Fruit fly (Drosophila melanogaster): ENCODE data around the gene Or71a.

The Or71a gene

dm6 chr3L:15107776-15108379 is 29.6 kb upstream of the Or71a start (continued):
- TF ChIP-seq CG11093 (GFP tag; IDR thresholded peaks at IDR 0.05) (0 out of 3 replicates have a peak, but pooled peaks have one; percentile 32), MESR4 (GFP tag; optimal IDR thresholded peaks at IDR 0.05) (no peak), CG13424 (tag; optimal IDR thresholded peaks at IDR 0.05) (peak; percentile 58), CG15696 (tag; optimal IDR thresholded peaks at IDR 0.05) (peak; percentile 53), CG3281 (GFP tag; optimal IDR thresholded peaks at IDR 0.05) (peak; percentile 44), yki (optimal IDR thresholded peaks at IDR 0.05) (no peak), Hmr (GFP tag; optimal IDR thresholded peaks at IDR 0.05) (peak; percentile 52), YL-1 (GFP tag; optimal IDR thresholded peaks at IDR 0.05) (no peak), CG14965 (GFP tag; optimal IDR thresholded peaks at IDR 0.05; ENCODE audit: borderline replicate concordance) (no peak), dmrt11E (tag; optimal IDR thresholded peaks at IDR 0.05) (peak; percentile 79), CG10267 (tag; optimal IDR thresholded peaks at IDR 0.05) (peak; percentile 58), rib (GFP tag; IDR thresholded peaks at IDR 0.05) (no peak), CG4854 (GFP tag; optimal IDR thresholded peaks at IDR 0.05) (no peak)

dm6 chr3L:15107158-15107775 is 29.0 kb upstream of the Or71a start:
- no peak for TF ChIP-seq Jarid2 (GFP tag; optimal IDR thresholded peaks at IDR 0.05)
- TF ChIP-seq fd102C (GFP tag; optimal IDR thresholded peaks at IDR 0.05) = no peak
- TF ChIP-seq pan (optimal IDR thresholded peaks at IDR 0.05) = no peak
- TF ChIP-seq pan (GFP tag; optimal IDR thresholded peaks at IDR 0.05 in 1 of 2, IDR thresholded peaks at IDR 0.05 in 1 of 2) = no peak
- TF ChIP-seq cg (GFP tag; optimal IDR thresholded peaks at IDR 0.05) = peak; percentile 54
- TF ChIP-seq Lhr (GFP tag; optimal IDR thresholded peaks at IDR 0.05) = no peak
- TF ChIP-seq Doc3 (GFP tag; IDR thresholded peaks at IDR 0.05; ENCODE audit: partially characterized antibody) = 0 out of 3 replicates have a peak, but pooled peaks have one; percentile 25
- TF ChIP-seq CG13624 (GFP tag; optimal IDR thresholded peaks at IDR 0.05) = no peak
- no peak for TF ChIP-seq Abd-B (GFP tag; optimal IDR thresholded peaks at IDR 0.05)
- TF ChIP-seq shn (GFP tag; optimal IDR thresholded peaks at IDR 0.05) = no peak
- peak; percentile 84 for TF ChIP-seq CG4360 (GFP tag; IDR thresholded peaks at IDR 0.05)
- TF ChIP-seq Lpt (GFP tag; optimal IDR thresholded peaks at IDR 0.05) = no peak
- TF ChIP-seq wdn (GFP tag; IDR thresholded peaks at IDR 0.05) = no peak
- TF ChIP-seq gsb (GFP tag; IDR thresholded peaks at IDR 0.05) = no peak
- no peak for TF ChIP-seq Hmr (GFP tag; optimal IDR thresholded peaks at IDR 0.05)
- no peak for TF ChIP-seq dpn (GFP tag; optimal IDR thresholded peaks at IDR 0.05)
- no peak for TF ChIP-seq zen (tag; optimal IDR thresholded peaks at IDR 0.05)
- no peak for TF ChIP-seq CG9876 (GFP tag; optimal IDR thresholded peaks at IDR 0.05)
- peak; percentile 12; the same call in 1 of the 3 replicates for TF ChIP-seq CG34224 (GFP tag; IDR thresholded peaks at IDR 0.05; ENCODE audit: partially characterized antibody)
- TF ChIP-seq NFAT (GFP tag; IDR thresholded peaks at IDR 0.05) = no peak
- TF ChIP-seq CG10431 (GFP tag; optimal IDR thresholded peaks at IDR 0.05) = no peak
- TF ChIP-seq insv (GFP tag; optimal IDR thresholded peaks at IDR 0.05) = no peak
- TF ChIP-seq CG6765 (GFP tag; optimal IDR thresholded peaks at IDR 0.05) = no peak
- 0 out of 2 replicates have a peak, but pooled peaks have one; percentile 16 for TF ChIP-seq inv (GFP tag; IDR thresholded peaks at IDR 0.05; ENCODE audit: partially characterized antibody)
- TF ChIP-seq mam (GFP tag; optimal IDR thresholded peaks at IDR 0.05) = no peak
- TF ChIP-seq knrl (GFP tag; IDR thresholded peaks at IDR 0.05; ENCODE audit: partially characterized antibody) = no peak
- no peak for TF ChIP-seq CG7786 (GFP tag; optimal IDR thresholded peaks at IDR 0.05)
- no peak for TF ChIP-seq MBD-R2 (GFP tag; IDR thresholded peaks at IDR 0.05)
- TF ChIP-seq cad (GFP tag; optimal IDR thresholded peaks at IDR 0.05) = no peak
- TF ChIP-seq CG7271 (tag; optimal IDR thresholded peaks at IDR 0.05) = no peak
- no peak for TF ChIP-seq p53 (GFP tag; optimal IDR thresholded peaks at IDR 0.05)
- no peak for TF ChIP-seq CG34376 (GFP tag; optimal IDR thresholded peaks at IDR 0.05)
- TF ChIP-seq Taf1 (GFP tag; IDR thresholded peaks at IDR 0.05) = no peak
- TF ChIP-seq CG32532 (GFP tag; IDR thresholded peaks at IDR 0.05) = no peak
- no peak for TF ChIP-seq Stat92E (GFP tag; optimal IDR thresholded peaks at IDR 0.05)
- TF ChIP-seq maf-S (GFP tag; optimal IDR thresholded peaks at IDR 0.05) = no peak
